Worm (Caenorhabditis elegans) whole organism, late embryonic: ENCODE results near the gene F18E2.15.

ENCODE experiments used
- K09A11.1 ChIP-seq: sonication (generic microtip); optimal IDR thresholded peaks from 2 replicates; lab custom pipeline; 2017; ENCODE audit warnings: antibody characterized with exemption, mild to moderate bottlenecking, missing genetic modification characterization, missing compliant biosample characterization; ENCODE audit not compliant: insufficient read depth
- ama-1 ChIP-seq: fragments of 150-350 bp; optimal IDR thresholded peaks from 2 replicates; lab custom pipeline; 2014
- ceh-34 ChIP-seq: sonication (generic microtip); optimal IDR thresholded peaks from 2 replicates; lab custom pipeline; 2016; ENCODE audit warnings: mild to moderate bottlenecking, missing genetic modification characterization, missing compliant biosample characterization
- ceh-9 ChIP-seq: sonication (generic microtip); optimal IDR thresholded peaks from 2 replicates; lab custom pipeline; 2016; ENCODE audit warnings: mild to moderate bottlenecking, missing genetic modification characterization, inconsistent platforms, missing compliant biosample characterization
- dmd-4 ChIP-seq: sonication (generic microtip); optimal IDR thresholded peaks from 2 replicates; lab custom pipeline; 2016; ENCODE audit warnings: borderline replicate concordance, missing genetic modification characterization, missing compliant biosample characterization
- dve-1 ChIP-seq: sonication (generic microtip); optimal IDR thresholded peaks from 2 replicates; lab custom pipeline; 2017; ENCODE audit warnings: antibody characterized with exemption, mild to moderate bottlenecking, missing genetic modification characterization, missing compliant biosample characterization
- elt-2 ChIP-seq: sonication (generic microtip); optimal IDR thresholded peaks from 2 replicates; lab custom pipeline; 2016; ENCODE audit warnings: missing genetic modification reagents, missing genetic modification characterization, missing compliant biosample characterization
- ets-4 ChIP-seq: sonication (generic microtip); optimal IDR thresholded peaks from 2 replicates; lab custom pipeline; 2016; ENCODE audit warnings: missing genetic modification characterization, missing compliant biosample characterization
- eyg-1 ChIP-seq: sonication (generic microtip); optimal IDR thresholded peaks from 2 replicates; lab custom pipeline; 2016; ENCODE audit warnings: missing genotype, missing genetic modification characterization, missing compliant biosample characterization
- fkh-10 ChIP-seq: fragments of 150-350 bp; optimal IDR thresholded peaks from 2 replicates; lab custom pipeline; 2014; ENCODE audit warnings: missing biosample characterization, missing genetic modification reagents, missing genetic modification characterization
- hlh-13 ChIP-seq: fragments of 200-800 bp; sonication (Bioruptor generic); optimal IDR thresholded peaks from 2 replicates; lab custom pipeline; 2018; ENCODE audit warnings: mild to moderate bottlenecking, missing genetic modification characterization, missing compliant biosample characterization
- npax-4 ChIP-seq: sonication (generic microtip); optimal IDR thresholded peaks from 2 replicates; lab custom pipeline; 2016; ENCODE audit warnings: missing genetic modification characterization, missing compliant biosample characterization
- pag-3 ChIP-seq: sonication (generic microtip); optimal IDR thresholded peaks from 2 replicates; lab custom pipeline; 2016; ENCODE audit warnings: missing compliant biosample characterization, missing genetic modification characterization, borderline replicate concordance
- pha-4 ChIP-seq: fragments of 150-350 bp; optimal IDR thresholded peaks from 2 replicates; lab custom pipeline; 2018; ENCODE audit warnings: missing biosample characterization, missing genetic modification reagents, missing genetic modification characterization

DNA sequence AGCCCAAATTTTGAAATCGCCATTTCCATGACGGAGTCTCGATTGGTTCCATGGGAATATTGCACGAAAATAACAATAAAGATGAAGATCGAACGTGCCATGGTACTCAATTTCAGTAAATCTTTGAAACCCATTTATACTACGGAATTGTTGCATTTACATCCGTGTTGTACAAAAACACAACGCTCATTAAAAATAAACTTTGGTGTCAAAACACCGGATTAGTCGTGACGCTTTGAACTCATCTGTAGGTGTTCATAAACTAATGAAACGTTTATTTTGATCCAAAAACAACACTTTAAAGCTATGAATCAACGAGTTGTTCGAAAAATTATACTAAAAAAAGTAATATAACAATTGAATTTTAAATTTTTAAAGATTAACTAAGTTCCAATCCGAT, 46.7 kb downstream of the F18E2.15 start, which contains the start of gene R11D1.4:
- TF ChIP-seq dmd-4 (tag; lab: Kevin White, UChicago) (no peak), hlh-13 (GFP tag; lab: Kevin White, UChicago) (no peak), ceh-9 (tag; lab: Kevin White, UChicago) (no peak), ama-1 (no peak), ets-4 (tag; lab: Kevin White, UChicago) (no peak), elt-2 (no peak), pha-4 (tag; lab: Kevin White, UChicago) (no peak), ceh-34 (tag; lab: Kevin White, UChicago) (no peak), npax-4 (tag; lab: Kevin White, UChicago) (no peak), K09A11.1 (tag; lab: Kevin White, UChicago) (no peak), eyg-1 (tag; lab: Kevin White, UChicago) (no peak), pag-3 (no peak), dve-1 (no peak), fkh-10 (GFP tag; lab: Kevin White, UChicago) (no peak)
